Worm (Caenorhabditis elegans) whole organism, L4 larva: ENCODE results near the gene ucr-1.

Source experiments
- F10B5.3 ChIP-seq: sonication (generic microtip); optimal IDR thresholded peaks from 2 replicates; lab custom pipeline; 2016; ENCODE audit warnings: mild to moderate bottlenecking, missing genetic modification characterization, missing compliant biosample characterization
- T20F7.1 ChIP-seq: fragments of 200-800 bp; sonication (Bioruptor generic); optimal IDR thresholded peaks from 2 replicates; lab custom pipeline; 2018; ENCODE audit warnings: mild to moderate bottlenecking, missing genetic modification characterization, missing compliant biosample characterization
- Y105C5A.15 ChIP-seq: fragments of 200-800 bp; sonication (Bioruptor generic); IDR thresholded peaks from 2 replicates; pipeline ENCODE4 v1.3.6; 2022; ENCODE audit warnings: missing genetic modification characterization, missing compliant biosample characterization
- aha-1 ChIP-seq: fragments of 150-350 bp; peaks from one replicate; lab custom pipeline; 2014; ENCODE audit warnings: missing biosample characterization, missing genetic modification characterization
- ama-1 ChIP-seq: fragments of 150-350 bp; optimal IDR thresholded peaks from 2 replicates; lab custom pipeline; 2014; ENCODE audit warnings: inconsistent platforms, mixed read lengths
- arid-1 ChIP-seq: fragments of 200-800 bp; sonication (Bioruptor generic); conservative IDR thresholded peaks from 2 replicates; pipeline ENCODE4 v1.3.6; 2022; ENCODE audit warnings: missing genetic modification reagents, missing genetic modification characterization, missing compliant biosample characterization
- attf-4 ChIP-seq: sonication (generic microtip); optimal IDR thresholded peaks from 3 replicates; lab custom pipeline; 2017; ENCODE audit warnings: missing biosample characterization, missing genetic modification characterization
- ceh-20 ChIP-seq: fragments of 200-800 bp; sonication (Bioruptor generic); IDR thresholded peaks from 2 replicates; pipeline ENCODE4 v1.3.6; 2022; ENCODE audit warnings: missing genetic modification reagents, missing genetic modification characterization, missing compliant biosample characterization
- daf-12 ChIP-seq: fragments of 150-350 bp; optimal IDR thresholded peaks from 2 replicates; lab custom pipeline; 2014; ENCODE audit warnings: missing biosample characterization, missing genetic modification reagents, missing genetic modification characterization
- daf-16 ChIP-seq, 3 experiments: sonication (generic microtip); optimal IDR thresholded peaks; 2 replicates each; lab custom pipeline; 2016 to 2017; ENCODE audit warnings: missing genetic modification characterization in 3 of 3, missing genetic modification reagents in 3 of 3, mild to moderate bottlenecking in 2 of 3, missing compliant biosample characterization in 2 of 3, missing biosample characterization in 1 of 3, moderate library complexity in 1 of 3
- daf-8 ChIP-seq: fragments of 200-800 bp; sonication (Bioruptor generic); IDR thresholded peaks from 2 replicates; pipeline ENCODE4 v1.3.6; 2022; ENCODE audit warnings: missing genetic modification characterization, missing compliant biosample characterization
- dpl-1 ChIP-seq: fragments of 150-350 bp; optimal IDR thresholded peaks from 2 replicates; lab custom pipeline; 2014; ENCODE audit warnings: missing biosample characterization, missing genetic modification reagents, missing genetic modification characterization
- dve-1 ChIP-seq: sonication (generic microtip); optimal IDR thresholded peaks from 2 replicates; lab custom pipeline; 2017; ENCODE audit warnings: antibody characterized with exemption, mild to moderate bottlenecking, missing genetic modification characterization, missing compliant biosample characterization; ENCODE audit not compliant: insufficient read depth
- egl-27 ChIP-seq: sonication (generic microtip); optimal IDR thresholded peaks from 3 replicates; lab custom pipeline; 2017; ENCODE audit warnings: missing biosample characterization, missing genetic modification reagents, missing genetic modification characterization
- hmg-1.1 ChIP-seq: fragments of 200-800 bp; sonication (Bioruptor generic); IDR thresholded peaks from 2 replicates; pipeline ENCODE4 v1.3.6; 2022; ENCODE audit warnings: missing genetic modification reagents, missing genetic modification characterization, missing compliant biosample characterization
- lin-1 ChIP-seq: fragments of 200-800 bp; sonication (Bioruptor generic); IDR thresholded peaks from 2 replicates; pipeline ENCODE4 v1.3.6; 2022; ENCODE audit warnings: missing genetic modification reagents, missing genetic modification characterization, missing compliant biosample characterization
- lin-38 ChIP-seq: fragments of 200-800 bp; sonication (Bioruptor generic); IDR thresholded peaks from 2 replicates; pipeline ENCODE4 v1.3.6; 2022; ENCODE audit warnings: missing genetic modification reagents, missing genetic modification characterization, missing compliant biosample characterization
- lsy-2 ChIP-seq, 2 experiments: fragments of 150-350 bp in 1 of 2; sonication (generic microtip) in 1 of 2; optimal IDR thresholded peaks; 2 replicates each; lab custom pipeline; 2014 to 2017; ENCODE audit warnings: missing biosample characterization in 2 of 2, missing genetic modification characterization in 2 of 2
- madf-9 ChIP-seq: fragments of 200-800 bp; sonication (Bioruptor generic); conservative IDR thresholded peaks from 2 replicates; pipeline ENCODE4 v1.3.6; 2022; ENCODE audit warnings: missing genetic modification reagents, missing genetic modification characterization, missing compliant biosample characterization
- mdl-1 ChIP-seq, 2 experiments: fragments of 150-350 bp in 1 of 2; sonication (generic microtip) in 1 of 2; optimal IDR thresholded peaks; 2 replicates each; lab custom pipeline; 2014 to 2017; ENCODE audit warnings: missing biosample characterization in 2 of 2, missing genetic modification characterization in 2 of 2
- mes-2 ChIP-seq: sonication (generic microtip); optimal IDR thresholded peaks from 2 replicates; lab custom pipeline; 2016; ENCODE audit warnings: missing genotype, mild to moderate bottlenecking, missing genetic modification characterization, missing compliant biosample characterization; ENCODE audit not compliant: poor library complexity, severe bottlenecking
- mxl-3 ChIP-seq: fragments of 200-800 bp; sonication (Bioruptor generic); optimal IDR thresholded peaks from 2 replicates; lab custom pipeline; 2018; ENCODE audit warnings: mild to moderate bottlenecking, missing genetic modification characterization, missing compliant biosample characterization
- nhr-102 ChIP-seq: sonication (generic microtip); optimal IDR thresholded peaks from 2 replicates; lab custom pipeline; 2016; ENCODE audit warnings: mild to moderate bottlenecking, missing genetic modification characterization, moderate library complexity, missing compliant biosample characterization
- nhr-25 ChIP-seq: sonication (generic microtip); optimal IDR thresholded peaks from 2 replicates; lab custom pipeline; 2017; ENCODE audit warnings: missing genetic modification characterization, mild to moderate bottlenecking, missing compliant biosample characterization, antibody characterized with exemption, moderate library complexity, borderline replicate concordance; ENCODE audit not compliant: insufficient read depth
- nhr-28 ChIP-seq: fragments of 150-350 bp; optimal IDR thresholded peaks from 2 replicates; lab custom pipeline; 2014; ENCODE audit warnings: missing biosample characterization, missing genetic modification characterization
- nhr-41 ChIP-seq: fragments of 200-800 bp; sonication (Bioruptor generic); IDR thresholded peaks from 2 replicates; pipeline ENCODE4 v1.3.6; 2022; ENCODE audit warnings: missing genetic modification reagents, missing genetic modification characterization, missing compliant biosample characterization
- nhr-48 ChIP-seq: sonication (generic microtip); optimal IDR thresholded peaks from 2 replicates; lab custom pipeline; 2016; ENCODE audit warnings: mild to moderate bottlenecking, missing genetic modification characterization, missing compliant biosample characterization
- pha-4 ChIP-seq, 2 experiments: fragments of 150-350 bp in 1 of 2; fragments of 200-800 bp in 1 of 2; sonication (Bioruptor generic) in 1 of 2; IDR thresholded peaks in 1 of 2; optimal IDR thresholded peaks in 1 of 2; 2 replicates each; pipeline versions ENCODE4 v1.3.6 to Lab custom; 2014 to 2022; ENCODE audit warnings: missing genetic modification characterization in 2 of 2, missing genetic modification reagents in 2 of 2, missing biosample characterization in 1 of 2, missing compliant biosample characterization in 1 of 2
- php-3 ChIP-seq: fragments of 200-800 bp; sonication (Bioruptor generic); IDR thresholded peaks from 2 replicates; pipeline ENCODE4 v1.3.6; 2022; ENCODE audit warnings: missing genetic modification reagents, missing genetic modification characterization, missing compliant biosample characterization
- rbr-2 ChIP-seq: sonication (generic microtip); optimal IDR thresholded peaks from 2 replicates; lab custom pipeline; 2016; ENCODE audit warnings: missing genotype, missing genetic modification characterization, missing compliant biosample characterization
- saeg-2 ChIP-seq: fragments of 200-800 bp; sonication (Bioruptor generic); IDR thresholded peaks from 2 replicates; pipeline ENCODE4 v1.3.6; 2022; ENCODE audit warnings: missing genetic modification reagents, missing genetic modification characterization, missing compliant biosample characterization
- spr-1 ChIP-seq: sonication (generic microtip); optimal IDR thresholded peaks from 2 replicates; lab custom pipeline; 2016; ENCODE audit warnings: mild to moderate bottlenecking, missing genetic modification characterization, missing compliant biosample characterization

Gene ucr-1

DNA sequence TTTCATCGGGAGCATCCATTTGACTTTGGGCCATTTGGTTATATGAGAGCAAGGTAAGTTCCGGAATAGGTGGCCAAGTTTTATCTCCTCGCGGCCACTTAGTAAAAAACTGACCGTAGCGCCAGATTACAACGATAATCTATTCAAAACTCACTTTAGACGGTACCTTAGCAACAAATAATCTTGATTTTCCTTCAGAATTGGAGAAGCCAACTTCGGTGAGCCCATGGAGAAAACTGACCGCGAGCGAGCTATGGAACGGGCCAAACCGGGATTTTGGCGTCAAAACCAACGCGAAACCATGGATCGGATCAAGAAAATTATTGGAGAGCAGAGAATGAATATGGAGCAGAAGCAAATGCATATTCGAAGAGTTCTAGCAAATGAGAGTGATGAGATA lies 6.2 kb upstream of the ucr-1 start:
- TF ChIP-seq nhr-102 (tag; lab: Kevin White, UChicago) (no peak), ama-1 (lab: Kevin White, UChicago) (no peak), ceh-20 (GFP tag; lab: Robert Waterston, UW) (no peak), hmg-1.1 (no peak), spr-1 (no peak), rbr-2 (no peak), mxl-3 (GFP tag; lab: Kevin White, UChicago) (no peak), attf-4 (tag; lab: Kevin White, UChicago) (no peak), lin-1 (GFP tag; lab: Robert Waterston, UW) (no peak), saeg-2 (GFP tag; lab: Robert Waterston, UW) (no peak)

DNA sequence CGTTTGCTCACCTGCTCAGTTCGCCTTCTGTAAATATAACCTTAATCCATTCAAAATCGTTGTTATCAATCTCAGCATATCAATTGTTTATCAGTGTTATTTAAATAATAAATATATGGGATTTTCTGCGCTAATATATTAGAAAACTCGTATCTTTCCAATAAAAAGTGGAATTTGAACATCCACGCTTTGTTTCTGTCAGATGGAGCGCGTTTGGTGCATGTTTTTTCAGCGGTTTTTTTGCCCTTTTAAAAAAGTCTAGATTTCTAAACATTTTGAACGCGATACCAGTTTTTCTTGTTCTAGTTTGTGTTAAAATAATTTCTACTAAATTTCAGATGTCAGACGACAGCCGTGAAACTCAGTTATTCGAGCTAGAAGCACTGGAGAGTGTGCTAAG lies 5.0 kb upstream of the ucr-1 start, which contains the start of gene F56D2.2:
TSS of gene F56D2.2 (plus strand) at position 339 of the 400 bp plus-strand sequence.
- TF ChIP-seq pha-4 (GFP tag; IDR thresholded peaks at IDR 0.05; lab: Robert Waterston, UW) (no peak), pha-4 (tag; optimal IDR thresholded peaks at IDR 0.05; lab: Kevin White, UChicago) (no peak), dpl-1 (GFP tag; lab: Kevin White, UChicago) (peak; percentile 69), mes-2 (peak; percentile 41)

DNA sequence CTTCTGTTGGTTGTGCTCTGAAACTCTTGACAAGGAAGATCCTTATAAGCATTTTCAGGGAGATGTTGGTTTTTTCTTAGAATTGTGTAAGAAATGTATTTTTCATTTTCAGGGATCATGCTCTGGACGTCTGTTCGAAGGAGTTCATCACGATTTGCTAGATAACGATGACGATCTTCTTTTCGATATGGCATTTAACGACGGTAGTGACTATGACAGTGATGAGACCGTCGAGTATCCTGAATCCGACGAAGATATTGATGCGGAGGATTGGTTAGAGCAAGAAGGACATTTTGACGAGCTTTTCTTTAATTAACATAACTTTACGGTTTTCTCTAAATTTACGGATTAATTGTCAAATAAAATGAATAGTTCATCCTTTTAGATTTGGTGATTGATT lies 3.2 kb upstream of the ucr-1 start:
- no peak for TF ChIP-seq php-3 (GFP tag; lab: Robert Waterston, UW)
- TF ChIP-seq ama-1 (lab: Kevin White, UChicago), result peak; percentile 64

DNA sequence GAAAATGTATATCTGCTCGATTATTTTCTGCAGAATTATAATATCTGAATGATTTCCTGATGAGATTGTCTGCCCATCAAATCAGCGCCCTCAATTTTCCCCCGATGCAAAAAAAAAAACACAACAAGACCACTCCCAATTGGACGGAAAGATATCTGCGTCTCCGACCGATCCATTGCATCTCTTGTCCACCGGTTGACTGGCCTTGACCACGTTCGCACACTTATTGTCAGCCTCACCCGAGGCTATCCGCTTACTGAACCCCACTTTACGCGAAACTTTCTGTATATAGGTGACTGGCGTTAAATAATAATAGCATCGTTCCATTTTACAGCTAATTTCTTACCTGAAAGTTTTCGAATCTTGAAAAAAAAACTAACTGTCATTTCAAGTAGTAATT lies 2.4 kb downstream of the ucr-1 start:
- peak; percentile 80 for TF ChIP-seq ama-1 (lab: Kevin White, UChicago)
- TF ChIP-seq madf-9 (GFP tag; lab: Robert Waterston, UW), result 0 out of 2 replicates have a peak, but pooled peaks have one; percentile 17
- TF ChIP-seq saeg-2 (GFP tag; lab: Robert Waterston, UW), result no peak
- no peak for TF ChIP-seq daf-8
- TF ChIP-seq lin-38, result peak; percentile 32
- TF ChIP-seq daf-16 (GFP tag; optimal IDR thresholded peaks at IDR 0.05; lab: Kevin White, UChicago), result peak in 1 of 2 experiments; percentile 7
- TF ChIP-seq daf-16 (tag; optimal IDR thresholded peaks at IDR 0.05; lab: Kevin White, UChicago), result no peak
- TF ChIP-seq F10B5.3 (tag; lab: Kevin White, UChicago), result no peak
- TF ChIP-seq mes-2, result peak; percentile 62
- 0 out of 2 replicates have a peak, but pooled peaks have one; percentile 26 for TF ChIP-seq arid-1 (GFP tag; lab: Robert Waterston, UW)
- TF ChIP-seq mxl-3 (GFP tag; lab: Kevin White, UChicago), result peak; percentile 43
- peak; percentile 38 for TF ChIP-seq aha-1
- TF ChIP-seq lsy-2 (tag; optimal IDR thresholded peaks at IDR 0.05; lab: Kevin White, UChicago), result peak in 1 of 2 experiments; percentile 37
- TF ChIP-seq daf-12 (tag; lab: Kevin White, UChicago), result no peak
- TF ChIP-seq nhr-28 (tag; lab: Kevin White, UChicago), result peak; percentile 43
- TF ChIP-seq lin-1 (GFP tag; lab: Robert Waterston, UW), result no peak
- peak in 1 of 2 experiments; percentile 22 for TF ChIP-seq mdl-1 (tag; optimal IDR thresholded peaks at IDR 0.05; lab: Kevin White, UChicago)
- TF ChIP-seq hmg-1.1, result peak; percentile 38; the same call in 1 of the 2 replicates
- TF ChIP-seq nhr-48 (tag; lab: Kevin White, UChicago), result no peak
- TF ChIP-seq nhr-25 (tag; lab: Kevin White, UChicago), result peak; percentile 76
- TF ChIP-seq Y105C5A.15 (GFP tag; lab: Robert Waterston, UW), result no peak
- TF ChIP-seq T20F7.1 (GFP tag; lab: Kevin White, UChicago), result no peak
- peak; percentile 28 for TF ChIP-seq dve-1 (tag; lab: Kevin White, UChicago)

DNA sequence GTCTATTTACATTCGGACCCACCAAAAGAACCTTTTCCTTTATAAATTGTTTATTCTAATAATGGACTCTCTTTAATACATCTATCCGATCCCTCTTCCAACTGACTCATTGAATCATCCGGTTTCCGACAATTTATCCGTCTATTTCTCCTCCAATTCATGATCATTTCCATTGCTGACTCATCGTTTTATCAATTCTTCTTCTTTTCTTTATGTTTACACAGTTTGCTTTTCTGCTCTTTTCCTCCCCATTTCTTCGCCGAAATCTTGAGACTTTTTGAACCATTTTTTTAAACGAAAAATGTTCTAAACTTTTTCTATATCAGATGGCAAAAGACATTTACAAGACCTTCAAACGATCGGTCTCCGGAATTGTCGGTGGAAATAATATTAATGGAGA lies 3.5 kb downstream of the ucr-1 start, which contains the start of gene ced-6:
TSS of gene ced-6 (plus strand) at position 327 of the 400 bp plus-strand sequence.
- TF ChIP-seq nhr-41, result no peak
- TF ChIP-seq egl-27 (tag; lab: Kevin White, UChicago), result no peak
- peak; percentile 9 for TF ChIP-seq dve-1 (tag; lab: Kevin White, UChicago)
- peak; percentile 81 for TF ChIP-seq aha-1
